Worm (Caenorhabditis elegans) whole organism, L4/young adult: ENCODE results near the gene asp-2.

Experiments
- W03F9.2 ChIP-seq: fragments of 150-350 bp; optimal IDR thresholded peaks from 2 replicates; lab custom pipeline; 2014; ENCODE audit warnings: missing biosample characterization, missing genetic modification characterization
- dao-5 ChIP-seq: sonication (generic microtip); optimal IDR thresholded peaks from 2 replicates; lab custom pipeline; 2016; ENCODE audit warnings: missing genotype, missing genetic modification characterization, moderate library complexity, missing compliant biosample characterization
- him-1 ChIP-seq: sonication (generic microtip); optimal IDR thresholded peaks from 2 replicates; lab custom pipeline; 2016; ENCODE audit warnings: missing genotype, missing genetic modification reagents, missing genetic modification characterization, missing compliant biosample characterization

asp-2 gene

ce11 chrV:9254012-9254696 lies 51.3 kb downstream of the asp-2 start, which contains the start of gene F07C3.9:
Gene F07C3.9, minus strand, starts transcription at chrV:9254646.
- no peak for TF ChIP-seq dao-5 (tag; lab: Kevin White, UChicago)
- no peak for TF ChIP-seq him-1 (tag; lab: Kevin White, UChicago)
- no peak for TF ChIP-seq W03F9.2
